Worm (Caenorhabditis elegans) whole organism, midembryonic: ENCODE measurements around the gene C07A9.5.

Experiments
- T22C8.4 ChIP-seq: fragments of 200-800 bp; sonication (Bioruptor generic); IDR thresholded peaks from 2 replicates; pipeline ENCODE4 v1.3.6; 2022; ENCODE audit warnings: missing genetic modification characterization, missing compliant biosample characterization
- cog-1 ChIP-seq: sonication (generic microtip); optimal IDR thresholded peaks from 2 replicates; lab custom pipeline; 2016; ENCODE audit warnings: missing genetic modification characterization, missing compliant biosample characterization
- flt-1 ChIP-seq: fragments of 200-800 bp; sonication (Bioruptor generic); IDR thresholded peaks from 2 replicates; pipeline ENCODE4 v1.3.6; 2022; ENCODE audit warnings: missing genetic modification characterization, missing compliant biosample characterization
- klf-2 ChIP-seq: fragments of 200-800 bp; sonication (Bioruptor generic); conservative IDR thresholded peaks from 2 replicates; pipeline ENCODE4 v1.3.6; 2022; ENCODE audit warnings: missing genetic modification reagents, missing genetic modification characterization, missing compliant biosample characterization
- med-1 ChIP-seq: sonication (generic microtip); optimal IDR thresholded peaks from 2 replicates; lab custom pipeline; 2017; ENCODE audit warnings: missing genetic modification characterization, mild to moderate bottlenecking, missing compliant biosample characterization, antibody characterized with exemption, missing genetic modification reagents; ENCODE audit not compliant: insufficient read depth
- ref-1 ChIP-seq: fragments of 200-800 bp; sonication (Bioruptor generic); conservative IDR thresholded peaks from 2 replicates; pipeline ENCODE4 v1.3.6; 2022; ENCODE audit warnings: missing genetic modification reagents, missing genetic modification characterization, missing compliant biosample characterization
- tab-1 ChIP-seq: fragments of 200-800 bp; sonication (Bioruptor generic); IDR thresholded peaks from 2 replicates; pipeline ENCODE4 v1.3.6; 2022; ENCODE audit warnings: missing genetic modification characterization, missing compliant biosample characterization
- ztf-23 ChIP-seq: fragments of 200-800 bp; sonication (Bioruptor generic); IDR thresholded peaks from 2 replicates; pipeline ENCODE4 v1.3.6; 2022; ENCODE audit warnings: missing genetic modification reagents, missing genetic modification characterization, missing compliant biosample characterization
- ztf-29 ChIP-seq: fragments of 200-800 bp; sonication (Bioruptor generic); IDR thresholded peaks from 2 replicates; pipeline ENCODE4 v1.3.6; 2022; ENCODE audit warnings: missing genetic modification reagents, missing genetic modification characterization, missing compliant biosample characterization

C07A9.5 gene

DNA sequence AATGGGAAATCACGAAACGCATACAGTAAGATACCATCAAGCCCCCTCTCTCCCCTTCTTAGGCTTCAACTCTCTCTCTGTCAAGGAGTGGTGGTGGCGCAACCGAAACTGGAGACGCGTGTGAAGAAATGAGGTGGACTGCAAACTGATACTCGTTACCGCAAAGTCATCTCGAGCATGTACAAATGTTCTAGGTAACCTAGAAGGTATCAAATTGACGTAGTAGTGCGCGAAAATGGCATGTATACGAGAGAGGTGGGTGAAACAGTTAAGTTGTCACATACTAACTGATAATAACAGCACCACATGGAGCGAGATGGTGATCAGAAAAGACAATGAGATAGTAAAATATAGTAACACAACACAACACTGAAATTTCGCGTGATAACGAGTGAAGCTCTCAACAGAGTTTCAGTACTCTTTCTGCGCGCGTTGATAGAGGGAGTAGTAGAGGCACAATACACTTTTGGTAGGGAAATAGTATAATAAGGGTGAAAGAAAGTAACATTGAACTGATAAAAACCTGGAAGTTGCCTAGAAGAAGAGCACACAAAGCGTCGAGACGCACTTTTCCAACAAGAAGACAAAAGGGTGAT is 44.4 kb downstream of the C07A9.5 start:
- TF ChIP-seq cog-1 (tag; lab: Kevin White, UChicago) (no peak), med-1 (GFP tag; lab: Kevin White, UChicago) (no peak), klf-2 (no peak), ztf-23 (GFP tag; lab: Robert Waterston, UW) (no peak), flt-1 (GFP tag; lab: Robert Waterston, UW) (no peak), T22C8.4 (GFP tag; lab: Robert Waterston, UW) (no peak)

- TF ChIP-seq ztf-23 (GFP tag; lab: Robert Waterston, UW) (no peak), med-1 (GFP tag; lab: Kevin White, UChicago) (no peak), T22C8.4 (GFP tag; lab: Robert Waterston, UW) (no peak), klf-2 (no peak), ztf-29 (GFP tag; lab: Robert Waterston, UW) (no peak), ref-1 (GFP tag; lab: Robert Waterston, UW) (no peak), flt-1 (GFP tag; lab: Robert Waterston, UW) (no peak), cog-1 (tag; lab: Kevin White, UChicago) (no peak), tab-1 (GFP tag; lab: Robert Waterston, UW) (no peak)
Measured at ce11 chrIII:9637016-9637415, 45.6 kb downstream of the C07A9.5 start, which contains the start of gene gei-13. TSS of gene gei-13 (minus strand) at chrIII:9637116.
